Worm (Caenorhabditis elegans) whole organism, late embryonic: ENCODE measurements around the gene gck-4.

Experiments
- C08G9.2 ChIP-seq: sonication (generic microtip); optimal IDR thresholded peaks from 2 replicates; lab custom pipeline; 2016; ENCODE audit warnings: mild to moderate bottlenecking, missing genetic modification characterization, moderate library complexity, missing compliant biosample characterization
- F13H6.1 ChIP-seq: sonication (generic microtip); optimal IDR thresholded peaks from 2 replicates; lab custom pipeline; 2016; ENCODE audit warnings: missing genetic modification characterization, missing compliant biosample characterization
- K02D7.2 ChIP-seq: sonication (generic microtip); optimal IDR thresholded peaks from 2 replicates; lab custom pipeline; 2017; ENCODE audit warnings: mild to moderate bottlenecking, missing genetic modification characterization, missing compliant biosample characterization
- ama-1 ChIP-seq: fragments of 150-350 bp; optimal IDR thresholded peaks from 2 replicates; lab custom pipeline; 2014
- ceh-2 ChIP-seq: sonication (generic microtip); optimal IDR thresholded peaks from 2 replicates; lab custom pipeline; 2016; ENCODE audit warnings: missing genotype, missing genetic modification characterization, missing compliant biosample characterization
- ceh-31 ChIP-seq: sonication (generic microtip); optimal IDR thresholded peaks from 2 replicates; lab custom pipeline; 2016; ENCODE audit warnings: missing genetic modification characterization, missing compliant biosample characterization
- eyg-1 ChIP-seq: sonication (generic microtip); optimal IDR thresholded peaks from 2 replicates; lab custom pipeline; 2016; ENCODE audit warnings: missing genotype, missing genetic modification characterization, missing compliant biosample characterization
- hlh-30 ChIP-seq: sonication (generic microtip); optimal IDR thresholded peaks from 2 replicates; lab custom pipeline; 2017; ENCODE audit warnings: antibody characterized with exemption, missing genetic modification characterization, missing compliant biosample characterization; ENCODE audit not compliant: insufficient read depth
- nfya-1 ChIP-seq: sonication (generic microtip); optimal IDR thresholded peaks from 2 replicates; lab custom pipeline; 2017; ENCODE audit warnings: missing genetic modification characterization, mild to moderate bottlenecking, missing compliant biosample characterization, antibody characterized with exemption, moderate library complexity
- nhr-11 ChIP-seq: fragments of 150-350 bp; optimal IDR thresholded peaks from 2 replicates; lab custom pipeline; 2014; ENCODE audit warnings: missing biosample characterization, missing genetic modification characterization
- pat-9 ChIP-seq: fragments of 200-800 bp; sonication (Bioruptor generic); optimal IDR thresholded peaks from 2 replicates; lab custom pipeline; 2018; ENCODE audit warnings: mild to moderate bottlenecking, missing genetic modification characterization, moderate library complexity, missing compliant biosample characterization
- pqm-1 ChIP-seq: sonication (generic microtip); optimal IDR thresholded peaks from 2 replicates; lab custom pipeline; 2016; ENCODE audit warnings: missing genetic modification characterization, missing compliant biosample characterization
- rnt-1 ChIP-seq: sonication (generic microtip); optimal IDR thresholded peaks from 2 replicates; lab custom pipeline; 2016; ENCODE audit warnings: missing genetic modification characterization, missing compliant biosample characterization

ce11 chrX:13722821-13723220, 45.8 kb downstream of the gck-4 start, which contains the start of gene poml-1:
- TF ChIP-seq pat-9 (tag; lab: Kevin White, UChicago) (no peak), C08G9.2 (no peak), F13H6.1 (tag; lab: Kevin White, UChicago) (no peak), K02D7.2 (no peak), rnt-1 (tag; lab: Kevin White, UChicago) (no peak), hlh-30 (no peak), eyg-1 (tag; lab: Kevin White, UChicago) (no peak), pqm-1 (tag; lab: Kevin White, UChicago) (no peak), ceh-31 (tag; lab: Kevin White, UChicago) (no peak), nfya-1 (tag; lab: Kevin White, UChicago) (no peak), nhr-11 (no peak), ama-1 (no peak), ceh-2 (tag; lab: Kevin White, UChicago) (no peak)
